Worm (Caenorhabditis elegans) whole organism, mixed stage, embryonic: Measurements from ENCODE around the gene F07G11.1.

Source experiments
- elt-3 ChIP-seq: fragments of 150-350 bp; optimal IDR thresholded peaks from 2 replicates; lab custom pipeline; 2014; ENCODE audit warnings: missing biosample characterization, missing genetic modification characterization
- nhr-237 ChIP-seq: fragments of 150-350 bp; optimal IDR thresholded peaks from 2 replicates; lab custom pipeline; 2014; ENCODE audit warnings: missing biosample characterization, missing genetic modification characterization
- sem-2 ChIP-seq: fragments of 200-800 bp; sonication (Bioruptor generic); optimal IDR thresholded peaks from 2 replicates; lab custom pipeline; 2018; ENCODE audit warnings: mild to moderate bottlenecking, missing genetic modification characterization, missing compliant biosample characterization

ce11 chrV:7325285-7325684, 18.1 kb downstream of the F07G11.1 start, which contains the start of gene srx-92:
- TF ChIP-seq sem-2 (GFP tag; lab: Kevin White, UChicago) (no peak), elt-3 (tag; lab: Kevin White, UChicago) (no peak), nhr-237 (tag; lab: Kevin White, UChicago) (no peak)
